Worm (Caenorhabditis elegans) whole organism, L1 larva: ENCODE data around the gene T01H10.11.

Experiments
- aly-2 ChIP-seq: fragments of 150-350 bp; optimal IDR thresholded peaks from 2 replicates; lab custom pipeline; 2014; ENCODE audit warnings: missing biosample characterization, missing genetic modification characterization
- lsy-2 ChIP-seq, 2 experiments: fragments of 150-350 bp; optimal IDR thresholded peaks; 2 replicates each; lab custom pipeline; 2014; ENCODE audit warnings: missing biosample characterization in 2 of 2, missing genetic modification characterization in 2 of 2
- nhr-28 ChIP-seq: fragments of 150-350 bp; optimal IDR thresholded peaks from 2 replicates; lab custom pipeline; 2014; ENCODE audit warnings: missing biosample characterization, missing genetic modification characterization
- nhr-84 ChIP-seq: sonication (generic microtip); optimal IDR thresholded peaks from 2 replicates; lab custom pipeline; 2017; ENCODE audit warnings: missing biosample characterization, missing genetic modification characterization
- vab-15 ChIP-seq: sonication (generic microtip); optimal IDR thresholded peaks from 2 replicates; lab custom pipeline; 2017; ENCODE audit warnings: missing genotype, mild to moderate bottlenecking, missing genetic modification characterization, missing compliant biosample characterization
- ztf-4 ChIP-seq: fragments of 150-350 bp; optimal IDR thresholded peaks from 2 replicates; lab custom pipeline; 2014; ENCODE audit warnings: missing biosample characterization, missing genetic modification characterization

DNA sequence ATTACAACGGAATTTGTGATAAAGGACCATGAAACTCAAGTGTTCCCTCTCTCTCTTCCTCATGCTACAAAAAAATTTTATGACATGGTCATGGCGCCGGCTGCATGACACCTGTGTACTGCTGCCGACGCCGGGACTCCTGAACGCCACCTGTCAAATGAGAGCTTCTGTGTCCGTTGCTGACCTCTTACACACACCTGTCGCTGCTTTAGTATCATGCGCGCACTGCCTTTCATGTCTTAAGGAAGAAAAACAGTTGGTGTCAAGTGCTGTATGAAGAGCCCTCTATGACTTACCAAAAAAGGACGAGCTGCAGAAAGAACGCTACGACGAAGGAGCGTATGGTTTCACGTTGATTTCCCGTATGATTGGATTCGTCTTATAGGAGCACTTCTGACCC, 30.6 kb upstream of the T01H10.11 start:
- TF ChIP-seq nhr-28 (tag; lab: Kevin White, UChicago) (no peak), vab-15 (no peak), aly-2 (tag; lab: Kevin White, UChicago) (no peak), ztf-4 (no peak), nhr-84 (tag; lab: Kevin White, UChicago) (no peak), lsy-2 (tag; optimal IDR thresholded peaks at IDR 0.05; lab: Kevin White, UChicago) (no peak)
